Worm (Caenorhabditis elegans) whole organism, L1 larva: ENCODE measurements around the gene sel-11.

Experiments
- C04F5.9 ChIP-seq: sonication (generic microtip); optimal IDR thresholded peaks from 2 replicates; lab custom pipeline; 2016; ENCODE audit warnings: missing genetic modification characterization, missing compliant biosample characterization
- aha-1 ChIP-seq: fragments of 150-350 bp; optimal IDR thresholded peaks from 2 replicates; lab custom pipeline; 2014; ENCODE audit warnings: missing biosample characterization, missing genetic modification characterization
- aly-2 ChIP-seq: fragments of 150-350 bp; optimal IDR thresholded peaks from 2 replicates; lab custom pipeline; 2014; ENCODE audit warnings: missing biosample characterization, missing genetic modification characterization
- ama-1 ChIP-seq: fragments of 150-350 bp; optimal IDR thresholded peaks from 2 replicates; lab custom pipeline; 2014
- blmp-1 ChIP-seq: fragments of 150-350 bp; optimal IDR thresholded peaks from 2 replicates; lab custom pipeline; 2014; ENCODE audit warnings: missing biosample characterization, missing genetic modification characterization
- ceh-82 ChIP-seq, 3 experiments: fragments of 150-350 bp in 1 of 3; sonication (generic microtip) in 2 of 3; optimal IDR thresholded peaks; 2 replicates each; lab custom pipeline; 2014 to 2017; ENCODE audit warnings: missing biosample characterization in 3 of 3, missing genetic modification characterization in 3 of 3
- ceh-88 ChIP-seq: fragments of 200-800 bp; sonication (Bioruptor generic); IDR thresholded peaks from 2 replicates; pipeline ENCODE4 v1.3.6; 2022; ENCODE audit warnings: missing genetic modification characterization, missing compliant biosample characterization
- ceh-90 ChIP-seq: sonication (generic microtip); optimal IDR thresholded peaks from 2 replicates; lab custom pipeline; 2016; ENCODE audit warnings: missing genetic modification characterization, missing compliant biosample characterization
- ces-1 ChIP-seq: fragments of 150-350 bp; optimal IDR thresholded peaks from 2 replicates; lab custom pipeline; 2014; ENCODE audit warnings: missing biosample characterization, missing genetic modification reagents, missing genetic modification characterization
- dpl-1 ChIP-seq, 3 experiments: fragments of 150-350 bp in 2 of 3; sonication (generic microtip) in 1 of 3; optimal IDR thresholded peaks; 2 replicates each; lab custom pipeline; 2014 to 2017; ENCODE audit warnings: missing biosample characterization in 3 of 3, missing genetic modification characterization in 3 of 3, missing genetic modification reagents in 3 of 3
- dsc-1 ChIP-seq: sonication (generic microtip); optimal IDR thresholded peaks from 2 replicates; lab custom pipeline; 2016; ENCODE audit warnings: mild to moderate bottlenecking, missing genetic modification characterization, missing compliant biosample characterization
- efl-3 ChIP-seq: fragments of 200-800 bp; sonication (Bioruptor generic); optimal IDR thresholded peaks from 2 replicates; lab custom pipeline; 2018; ENCODE audit warnings: mild to moderate bottlenecking, missing genetic modification characterization, missing compliant biosample characterization
- egl-27 ChIP-seq, 2 experiments: fragments of 150-350 bp in 1 of 2; sonication (generic microtip); optimal IDR thresholded peaks; 3 replicates each; lab custom pipeline; 2017 to 2018; ENCODE audit warnings: missing biosample characterization in 2 of 2, missing genetic modification characterization in 2 of 2, missing genetic modification reagents in 2 of 2
- fkh-10 ChIP-seq: sonication (generic microtip); optimal IDR thresholded peaks from 2 replicates; lab custom pipeline; 2017; ENCODE audit warnings: missing biosample characterization, missing genetic modification reagents, missing genetic modification characterization
- fkh-4 ChIP-seq: sonication (generic microtip); optimal IDR thresholded peaks from 2 replicates; lab custom pipeline; 2016; ENCODE audit warnings: missing compliant biosample characterization, missing genetic modification characterization, borderline replicate concordance
- fos-1 ChIP-seq: fragments of 150-350 bp; optimal IDR thresholded peaks from 2 replicates; lab custom pipeline; 2014; ENCODE audit warnings: missing biosample characterization, missing genetic modification characterization
- hlh-17 ChIP-seq: fragments of 200-800 bp; sonication (Bioruptor generic); optimal IDR thresholded peaks from 2 replicates; lab custom pipeline; 2018; ENCODE audit warnings: missing genetic modification characterization, mild to moderate bottlenecking, missing compliant biosample characterization, moderate library complexity, borderline replicate concordance
- hpl-2 ChIP-seq: fragments of 150-350 bp; optimal IDR thresholded peaks from 2 replicates; lab custom pipeline; 2014; ENCODE audit warnings: missing biosample characterization, missing genetic modification reagents, missing genetic modification characterization
- irx-1 ChIP-seq: sonication (generic microtip); optimal IDR thresholded peaks from 2 replicates; lab custom pipeline; 2016; ENCODE audit warnings: missing genetic modification characterization, missing compliant biosample characterization
- lin-14 ChIP-seq: fragments of 200-800 bp; sonication (Bioruptor generic); optimal IDR thresholded peaks from 2 replicates; lab custom pipeline; 2018; ENCODE audit warnings: mild to moderate bottlenecking, missing genetic modification characterization, moderate library complexity, missing compliant biosample characterization
- lin-35 ChIP-seq, 2 experiments: fragments of 150-350 bp; optimal IDR thresholded peaks; 2 replicates each; lab custom pipeline; 2014; ENCODE audit warnings: missing biosample characterization in 2 of 2, missing genetic modification characterization in 2 of 2, missing genetic modification reagents in 2 of 2
- lin-39 ChIP-seq: fragments of 150-350 bp; optimal IDR thresholded peaks from 2 replicates; lab custom pipeline; 2014; ENCODE audit warnings: missing biosample characterization, missing genetic modification reagents, missing genetic modification characterization
- lir-3 ChIP-seq: sonication (generic microtip); optimal IDR thresholded peaks from 2 replicates; lab custom pipeline; 2016; ENCODE audit warnings: mild to moderate bottlenecking, missing genetic modification characterization, moderate library complexity, missing compliant biosample characterization; ENCODE audit not compliant: poor library complexity
- lsy-2 ChIP-seq, 2 experiments: fragments of 150-350 bp; optimal IDR thresholded peaks; 2 replicates each; lab custom pipeline; 2014; ENCODE audit warnings: missing biosample characterization in 2 of 2, missing genetic modification characterization in 2 of 2
- mdl-1 ChIP-seq, 2 experiments: fragments of 150-350 bp; optimal IDR thresholded peaks; 2 replicates each; lab custom pipeline; 2014 to 2017; ENCODE audit warnings: missing biosample characterization in 2 of 2, missing genetic modification characterization in 2 of 2, inconsistent platforms in 1 of 2
- mef-2 ChIP-seq: fragments of 150-350 bp; optimal IDR thresholded peaks from 2 replicates; lab custom pipeline; 2014; ENCODE audit warnings: missing biosample characterization, missing genetic modification characterization
- mep-1 ChIP-seq: fragments of 150-350 bp; optimal IDR thresholded peaks from 2 replicates; lab custom pipeline; 2014; ENCODE audit warnings: missing biosample characterization, missing genetic modification characterization
- nhr-11 ChIP-seq: fragments of 150-350 bp; optimal IDR thresholded peaks from 2 replicates; lab custom pipeline; 2014; ENCODE audit warnings: missing biosample characterization, missing genetic modification characterization
- nhr-12 ChIP-seq: sonication (generic microtip); optimal IDR thresholded peaks from 2 replicates; lab custom pipeline; 2017; ENCODE audit warnings: missing biosample characterization, missing genetic modification characterization
- nhr-20 ChIP-seq: sonication (generic microtip); optimal IDR thresholded peaks from 2 replicates; lab custom pipeline; 2016; ENCODE audit warnings: mild to moderate bottlenecking, missing genetic modification characterization, missing compliant biosample characterization
- nhr-71 ChIP-seq: sonication (generic microtip); optimal IDR thresholded peaks from 2 replicates; lab custom pipeline; 2016; ENCODE audit warnings: mild to moderate bottlenecking, missing genetic modification characterization, moderate library complexity, missing compliant biosample characterization
- nhr-84 ChIP-seq: sonication (generic microtip); optimal IDR thresholded peaks from 2 replicates; lab custom pipeline; 2017; ENCODE audit warnings: missing biosample characterization, missing genetic modification characterization
- nhr-85 ChIP-seq: sonication (generic microtip); peaks from one replicate; lab custom pipeline; 2016; ENCODE audit warnings: missing genetic modification characterization, inconsistent platforms, missing compliant biosample characterization
- pax-3 ChIP-seq: fragments of 200-800 bp; sonication (Bioruptor generic); optimal IDR thresholded peaks from 2 replicates; lab custom pipeline; 2018; ENCODE audit warnings: mild to moderate bottlenecking, missing genetic modification characterization, moderate library complexity, missing compliant biosample characterization
- pqm-1 ChIP-seq: sonication (generic microtip); optimal IDR thresholded peaks from 3 replicates; lab custom pipeline; 2017; ENCODE audit warnings: missing biosample characterization, missing genetic modification characterization
- rnt-1 ChIP-seq: sonication (generic microtip); optimal IDR thresholded peaks from 2 replicates; lab custom pipeline; 2016; ENCODE audit warnings: mild to moderate bottlenecking, missing genetic modification characterization, moderate library complexity, missing compliant biosample characterization
- skn-1 ChIP-seq: fragments of 150-350 bp; optimal IDR thresholded peaks from 2 replicates; lab custom pipeline; 2014; ENCODE audit warnings: missing biosample characterization, missing genetic modification characterization
- snpc-4 ChIP-seq: fragments of 150-350 bp; optimal IDR thresholded peaks from 2 replicates; lab custom pipeline; 2014; ENCODE audit warnings: missing biosample characterization, missing genetic modification characterization
- snu-23 ChIP-seq: sonication (generic microtip); optimal IDR thresholded peaks from 2 replicates; lab custom pipeline; 2016; ENCODE audit warnings: missing genetic modification characterization, missing compliant biosample characterization
- sptf-1 ChIP-seq: fragments of 150-350 bp; optimal IDR thresholded peaks from 2 replicates; lab custom pipeline; 2014; ENCODE audit warnings: missing biosample characterization, missing genetic modification characterization
- sup-37 ChIP-seq: fragments of 200-800 bp; sonication (Bioruptor generic); optimal IDR thresholded peaks from 2 replicates; lab custom pipeline; 2018; ENCODE audit warnings: mild to moderate bottlenecking, missing genetic modification characterization, missing compliant biosample characterization
- swsn-7 ChIP-seq: sonication (generic microtip); optimal IDR thresholded peaks from 2 replicates; lab custom pipeline; 2016; ENCODE audit warnings: missing genetic modification characterization, missing compliant biosample characterization
- tbx-2 ChIP-seq: sonication (generic microtip); optimal IDR thresholded peaks from 2 replicates; lab custom pipeline; 2016; ENCODE audit warnings: missing genetic modification characterization, missing compliant biosample characterization
- unc-130 ChIP-seq: fragments of 150-350 bp; optimal IDR thresholded peaks from 2 replicates; lab custom pipeline; 2017; ENCODE audit warnings: missing biosample characterization, missing genetic modification characterization, inconsistent platforms
- unc-62 ChIP-seq: fragments of 150-350 bp; optimal IDR thresholded peaks from 2 replicates; lab custom pipeline; 2014; ENCODE audit warnings: missing biosample characterization, missing genetic modification reagents, missing genetic modification characterization
- unc-86 ChIP-seq: sonication (generic microtip); optimal IDR thresholded peaks from 2 replicates; lab custom pipeline; 2016; ENCODE audit warnings: missing genetic modification characterization, missing compliant biosample characterization
- unc-98 ChIP-seq: fragments of 200-800 bp; sonication (Bioruptor generic); IDR thresholded peaks from 2 replicates; pipeline ENCODE4 v1.3.6; 2022; ENCODE audit warnings: missing genetic modification characterization, missing compliant biosample characterization
- xbp-1 ChIP-seq: sonication (generic microtip); optimal IDR thresholded peaks from 2 replicates; lab custom pipeline; 2016; ENCODE audit warnings: missing genetic modification characterization, missing compliant biosample characterization
- zag-1 ChIP-seq: fragments of 150-350 bp; optimal IDR thresholded peaks from 2 replicates; lab custom pipeline; 2014; ENCODE audit warnings: missing biosample characterization, missing genetic modification characterization
- zip-4 ChIP-seq: fragments of 200-800 bp; sonication (Bioruptor generic); optimal IDR thresholded peaks from 2 replicates; lab custom pipeline; 2018; ENCODE audit warnings: mild to moderate bottlenecking, missing genetic modification characterization, moderate library complexity, missing compliant biosample characterization
- ztf-4 ChIP-seq: fragments of 150-350 bp; optimal IDR thresholded peaks from 2 replicates; lab custom pipeline; 2014; ENCODE audit warnings: missing biosample characterization, missing genetic modification characterization

sel-11 gene

ce11 chrV:11803518-11803994 is 36.4 kb downstream of the sel-11 start (continued):
- no peak for TF ChIP-seq mdl-1 (tag; optimal IDR thresholded peaks at IDR 0.05; lab: Kevin White, UChicago)
- no peak for TF ChIP-seq ama-1
- TF ChIP-seq dsc-1 (tag; lab: Kevin White, UChicago), result no peak
- peak in 1 of 2 experiments; percentile 2 for TF ChIP-seq lsy-2 (tag; optimal IDR thresholded peaks at IDR 0.05; lab: Kevin White, UChicago)
- no peak for TF ChIP-seq aha-1 (tag; lab: Kevin White, UChicago)
- TF ChIP-seq lin-39 (tag; lab: Kevin White, UChicago), result no peak
- TF ChIP-seq fkh-10 (GFP tag; lab: Kevin White, UChicago), result no peak
- no peak for TF ChIP-seq unc-86
- TF ChIP-seq hlh-17, result no peak
- TF ChIP-seq ces-1 (GFP tag; lab: Kevin White, UChicago), result no peak
- TF ChIP-seq blmp-1 (tag; lab: Kevin White, UChicago), result peak; percentile 85
- TF ChIP-seq nhr-85 (tag; lab: Kevin White, UChicago), result peak; percentile 95
- TF ChIP-seq nhr-12 (tag; lab: Kevin White, UChicago), result no peak
- TF ChIP-seq nhr-20, result peak; percentile 86
- no peak for TF ChIP-seq unc-62 (GFP tag; lab: Kevin White, UChicago)
- TF ChIP-seq mef-2, result no peak
- TF ChIP-seq hpl-2, result no peak
- no peak for TF ChIP-seq mep-1 (tag; lab: Kevin White, UChicago)
- no peak for TF ChIP-seq ceh-82 (tag; optimal IDR thresholded peaks at IDR 0.05; lab: Kevin White, UChicago)
- TF ChIP-seq aly-2 (tag; lab: Kevin White, UChicago), result no peak
- no peak for TF ChIP-seq fos-1 (tag; lab: Kevin White, UChicago)
- TF ChIP-seq ztf-4 (tag; lab: Kevin White, UChicago), result no peak
- TF ChIP-seq lin-14 (GFP tag; lab: Kevin White, UChicago), result peak; percentile 66
- TF ChIP-seq pax-3 (tag; lab: Kevin White, UChicago), result no peak
- TF ChIP-seq ceh-90 (tag; lab: Kevin White, UChicago), result no peak
- TF ChIP-seq zip-4 (GFP tag; lab: Kevin White, UChicago), result no peak
- TF ChIP-seq lir-3, result no peak
- no peak for TF ChIP-seq irx-1 (tag; lab: Kevin White, UChicago)
- peak; percentile 85 for TF ChIP-seq nhr-71 (tag; lab: Kevin White, UChicago)
- TF ChIP-seq C04F5.9 (tag; lab: Kevin White, UChicago), result no peak
- TF ChIP-seq unc-130 (tag; lab: Kevin White, UChicago), result no peak
- TF ChIP-seq pqm-1, result no peak
- TF ChIP-seq snpc-4 (tag; lab: Kevin White, UChicago), result no peak
- no peak for TF ChIP-seq swsn-7 (tag; lab: Kevin White, UChicago)
- TF ChIP-seq efl-3, result no peak
- no peak for TF ChIP-seq unc-98 (GFP tag; lab: Robert Waterston, UW)
- no peak for TF ChIP-seq rnt-1 (tag; lab: Kevin White, UChicago)
- no peak for TF ChIP-seq dpl-1 (GFP tag; optimal IDR thresholded peaks at IDR 0.05; lab: Kevin White, UChicago)
- no peak for TF ChIP-seq sup-37
- TF ChIP-seq lin-35 (GFP tag; optimal IDR thresholded peaks at IDR 0.05; lab: Kevin White, UChicago), result peak in 1 of 2 experiments; percentile 50
- TF ChIP-seq nhr-11 (tag; lab: Kevin White, UChicago), result no peak
- no peak for TF ChIP-seq fkh-4
- no peak for TF ChIP-seq sptf-1 (tag; lab: Kevin White, UChicago)
- TF ChIP-seq skn-1 (tag; lab: Kevin White, UChicago), result no peak
- peak; percentile 40 for TF ChIP-seq snu-23
- TF ChIP-seq nhr-84 (tag; lab: Kevin White, UChicago), result no peak
- no peak for TF ChIP-seq ceh-88 (GFP tag; lab: Robert Waterston, UW)
- TF ChIP-seq xbp-1 (tag; lab: Kevin White, UChicago), result no peak
- no peak for TF ChIP-seq egl-27 (tag; optimal IDR thresholded peaks at IDR 0.05; lab: Kevin White, UChicago)
- peak; percentile 29 for TF ChIP-seq tbx-2 (tag; lab: Kevin White, UChicago)
- no peak for TF ChIP-seq zag-1 (tag; lab: Kevin White, UChicago)
